Fruit fly (Drosophila melanogaster) whole organism, prepupa: ENCODE data around the gene CG14717.

Experiments
- CG11762 ChIP-seq: fragments of 200-800 bp; sonication (Bioruptor generic); optimal IDR thresholded peaks from 3 replicates; lab custom pipeline; 2016; ENCODE audit warnings: missing biosample characterization, missing genetic modification characterization; ENCODE audit not compliant: insufficient read depth
- CG11902 ChIP-seq: fragments of 200-800 bp; sonication (Bioruptor generic); optimal IDR thresholded peaks from 3 replicates; lab custom pipeline; 2016; ENCODE audit warnings: missing biosample characterization, missing genetic modification characterization
- CG1621 ChIP-seq: fragments of 200-800 bp; sonication (Bioruptor generic); optimal IDR thresholded peaks from 3 replicates; lab custom pipeline; 2018; ENCODE audit warnings: missing biosample characterization, mild to moderate bottlenecking, missing genetic modification characterization
- CG6276 ChIP-seq: fragments of 200-800 bp; sonication (Bioruptor generic); optimal IDR thresholded peaks from 2 replicates; lab custom pipeline; 2017; ENCODE audit warnings: missing biosample characterization, mild to moderate bottlenecking, missing genetic modification characterization
- CG7368 ChIP-seq: fragments of 200-800 bp; sonication (Bioruptor generic); optimal IDR thresholded peaks from 3 replicates; lab custom pipeline; 2016; ENCODE audit warnings: missing biosample characterization, missing genetic modification characterization
- CG8319 ChIP-seq: fragments of 200-800 bp; sonication (Bioruptor generic); optimal IDR thresholded peaks from 3 replicates; lab custom pipeline; 2016; ENCODE audit warnings: missing biosample characterization, missing genetic modification characterization
- Eip93F ChIP-seq: fragments of 200-800 bp; sonication (Bioruptor generic); optimal IDR thresholded peaks from 2 replicates; lab custom pipeline; 2016; ENCODE audit warnings: missing biosample characterization, mild to moderate bottlenecking, missing genetic modification characterization
- Hr4 ChIP-seq: fragments of 200-800 bp; sonication (Bioruptor generic); optimal IDR thresholded peaks from 3 replicates; lab custom pipeline; 2016; ENCODE audit warnings: missing biosample characterization, missing genetic modification characterization
- achi ChIP-seq: fragments of 200-800 bp; sonication (Bioruptor generic); optimal IDR thresholded peaks from 3 replicates; lab custom pipeline; 2016; ENCODE audit warnings: missing biosample characterization, missing genetic modification characterization
- eg ChIP-seq: fragments of 200-800 bp; sonication (Bioruptor generic); IDR thresholded peaks from 3 replicates; pipeline ENCODE4 v1.3.6; 2022; ENCODE audit warnings: missing biosample characterization, missing genetic modification characterization
- esn ChIP-seq: fragments of 200-800 bp; sonication (Bioruptor generic); optimal IDR thresholded peaks from 2 replicates; lab custom pipeline; 2016; ENCODE audit warnings: missing biosample characterization, mild to moderate bottlenecking, missing genetic modification characterization, moderate library complexity
- fd59A ChIP-seq: fragments of 200-800 bp; sonication (Bioruptor generic); optimal IDR thresholded peaks from 2 replicates; lab custom pipeline; 2017; ENCODE audit warnings: missing biosample characterization, mild to moderate bottlenecking, missing genetic modification characterization, missing genetic modification reagents
- salr ChIP-seq, 2 experiments: fragments of 200-800 bp; sonication (Bioruptor generic); optimal IDR thresholded peaks; 3 replicates each; lab custom pipeline; 2016 to 2018; ENCODE audit warnings: missing biosample characterization in 2 of 2, missing genetic modification characterization in 2 of 2, mild to moderate bottlenecking in 1 of 2

DNA sequence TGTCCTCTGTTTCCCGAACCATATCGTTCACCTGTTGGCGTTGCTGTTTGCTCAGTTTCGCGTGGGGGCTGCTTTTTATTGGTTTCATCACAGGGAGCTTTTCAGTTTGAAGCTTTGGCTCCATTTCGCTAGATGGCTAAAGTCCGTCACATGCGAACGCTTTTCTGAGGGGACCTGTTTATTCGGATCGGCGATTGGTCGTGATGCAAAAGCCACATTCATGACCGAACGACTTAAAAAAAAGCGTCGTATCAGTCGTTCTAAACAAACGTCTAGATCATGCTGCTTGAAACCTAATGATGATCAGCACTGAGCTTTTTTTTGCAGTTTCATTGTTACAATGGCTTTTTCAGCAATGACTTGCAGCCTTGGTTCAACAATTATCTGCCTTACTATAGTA lies 6.4 kb upstream of the CG14717 start, which contains the start of gene CG6908:
- no peak for TF ChIP-seq Hr4 (GFP tag; lab: Kevin White, UChicago)
- no peak for TF ChIP-seq CG11902 (GFP tag; lab: Kevin White, UChicago)
- no peak for TF ChIP-seq esn (GFP tag; lab: Kevin White, UChicago)
- no peak for TF ChIP-seq achi (GFP tag; lab: Kevin White, UChicago)
- TF ChIP-seq eg (GFP tag; lab: Robert Waterston, UW): 0 out of 3 replicates have a peak, but pooled peaks have one; percentile 30
- TF ChIP-seq salr (GFP tag; optimal IDR thresholded peaks at IDR 0.05; lab: Kevin White, UChicago): no peak
- no peak for TF ChIP-seq Eip93F (GFP tag; lab: Kevin White, UChicago)
- TF ChIP-seq CG7368 (GFP tag; lab: Kevin White, UChicago): no peak
- TF ChIP-seq fd59A (GFP tag; lab: Kevin White, UChicago): no peak
- peak; percentile 16 for TF ChIP-seq CG6276
- no peak for TF ChIP-seq CG8319 (GFP tag; lab: Kevin White, UChicago)
- TF ChIP-seq CG1621 (tag; lab: Kevin White, UChicago): no peak
- no peak for TF ChIP-seq CG11762 (GFP tag; lab: Kevin White, UChicago)
